Worm (Caenorhabditis elegans): ENCODE results near the gene grp-1.

Gene grp-1

DNA sequence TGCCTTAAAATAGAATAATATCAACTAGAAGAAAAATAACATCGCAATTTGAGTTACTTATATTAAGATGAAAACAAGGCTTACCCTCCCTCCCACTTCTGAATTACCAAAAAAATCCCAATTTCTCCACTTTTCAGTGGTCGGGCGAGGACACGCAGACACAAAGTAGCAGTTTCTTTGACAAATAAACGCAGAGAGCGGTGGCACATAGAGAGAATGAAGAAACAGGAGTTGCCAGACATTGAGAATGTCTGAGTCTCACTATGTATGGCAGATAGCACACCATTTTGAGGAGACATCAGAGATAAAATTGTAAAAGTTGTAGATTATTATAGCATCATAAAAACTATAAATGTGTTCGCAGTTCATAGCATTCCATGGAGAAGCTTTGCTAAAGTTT, 39.7 kb downstream of the grp-1 start:
- TF ChIP-seq ces-1 (GFP tag; optimal IDR thresholded peaks at IDR 0.05) = peak; percentile 70
- TF ChIP-seq drap-1 (GFP tag; optimal IDR thresholded peaks at IDR 0.05) = no peak
- TF ChIP-seq nhr-2 (tag; optimal IDR thresholded peaks at IDR 0.05) = peak; percentile 43
- no peak for TF ChIP-seq lin-13 (tag; optimal IDR thresholded peaks at IDR 0.05)
- peak; percentile 48 for TF ChIP-seq pha-4 (tag; optimal IDR thresholded peaks at IDR 0.05)
- TF ChIP-seq unc-62 (GFP tag; optimal IDR thresholded peaks at IDR 0.05) = peak; percentile 58
- peak; percentile 11 for TF ChIP-seq lsy-2 (tag; optimal IDR thresholded peaks at IDR 0.05)
- TF ChIP-seq unc-120 (tag; optimal IDR thresholded peaks at IDR 0.05; ENCODE audit: poor library complexity, severe bottlenecking) = peak; percentile 90

ce11 chrIII:8126978-8127377, 41.5 kb downstream of the grp-1 start:
- no peak for TF ChIP-seq ztf-11 (tag; optimal IDR thresholded peaks at IDR 0.05)
- TF ChIP-seq drap-1 (GFP tag; optimal IDR thresholded peaks at IDR 0.05) = peak; percentile 50
- TF ChIP-seq bed-3 (GFP tag; optimal IDR thresholded peaks at IDR 0.05) = no peak
- TF ChIP-seq ceh-83 (GFP tag; optimal IDR thresholded peaks at IDR 0.05) = no peak
- peak; percentile 60 for TF ChIP-seq cnd-1 (tag; optimal IDR thresholded peaks at IDR 0.05)
- TF ChIP-seq unc-120 (tag; optimal IDR thresholded peaks at IDR 0.05; ENCODE audit: poor library complexity, severe bottlenecking) = peak; percentile 25
- no peak for TF ChIP-seq elt-1 (tag; optimal IDR thresholded peaks at IDR 0.05; ENCODE audit: borderline replicate concordance, insufficient read depth)
- TF ChIP-seq zip-8 (tag; optimal IDR thresholded peaks at IDR 0.05) = no peak
- TF ChIP-seq ham-2 (GFP tag; optimal IDR thresholded peaks at IDR 0.05) = peak; percentile 48
- peak; percentile 15 for TF ChIP-seq pha-4 (tag; optimal IDR thresholded peaks at IDR 0.05)
- TF ChIP-seq M03D4.4 (tag; optimal IDR thresholded peaks at IDR 0.05) = no peak
- peak; percentile 24 for TF ChIP-seq lsy-2 (tag; optimal IDR thresholded peaks at IDR 0.05)
- TF ChIP-seq lin-32 (GFP tag; optimal IDR thresholded peaks at IDR 0.05) = no peak
- TF ChIP-seq mab-5 (tag; optimal IDR thresholded peaks at IDR 0.05) = no peak

DNA sequence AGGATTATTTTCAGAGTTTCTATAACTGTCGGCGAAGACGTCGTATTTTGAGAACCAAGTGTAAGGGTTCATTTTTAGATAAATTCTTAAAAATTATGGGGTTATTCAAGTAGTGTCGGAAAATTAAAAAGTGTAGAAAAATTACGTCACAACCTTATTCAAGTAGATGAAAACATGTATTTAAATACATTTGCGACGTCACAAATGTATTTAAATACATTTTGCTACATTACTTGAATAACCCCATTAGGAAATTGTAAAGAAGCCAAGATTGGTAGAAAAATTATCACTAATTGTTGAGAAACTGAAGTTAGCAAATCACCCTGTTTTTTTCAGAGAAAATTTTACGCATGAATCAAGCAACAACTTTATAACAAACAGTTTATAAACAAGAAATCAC, 43.7 kb downstream of the grp-1 start:
- TF ChIP-seq blmp-1 (tag; optimal IDR thresholded peaks at IDR 0.05) (no peak), sem-2 (GFP tag; optimal IDR thresholded peaks at IDR 0.05) (no peak), pha-4 (tag; optimal IDR thresholded peaks at IDR 0.05) (no peak), elt-1 (tag; optimal IDR thresholded peaks at IDR 0.05; ENCODE audit: borderline replicate concordance, insufficient read depth) (no peak), zip-8 (tag; optimal IDR thresholded peaks at IDR 0.05) (no peak), nhr-28 (tag; optimal IDR thresholded peaks at IDR 0.05) (no peak), unc-62 (GFP tag; optimal IDR thresholded peaks at IDR 0.05) (no peak), ceh-83 (GFP tag; optimal IDR thresholded peaks at IDR 0.05) (no peak), mep-1 (tag; optimal IDR thresholded peaks at IDR 0.05) (no peak), ceh-39 (tag; optimal IDR thresholded peaks at IDR 0.05) (no peak), ces-1 (GFP tag; optimal IDR thresholded peaks at IDR 0.05) (no peak), bed-3 (GFP tag; optimal IDR thresholded peaks at IDR 0.05) (no peak), ceh-43 (GFP tag; optimal IDR thresholded peaks at IDR 0.05) (no peak), elt-3 (tag; optimal IDR thresholded peaks at IDR 0.05) (no peak), ham-2 (GFP tag; optimal IDR thresholded peaks at IDR 0.05) (no peak), nhr-2 (tag; optimal IDR thresholded peaks at IDR 0.05) (no peak), nhr-237 (tag; optimal IDR thresholded peaks at IDR 0.05) (no peak), hlh-1 (tag; optimal IDR thresholded peaks at IDR 0.05) (no peak), sptf-1 (tag; optimal IDR thresholded peaks at IDR 0.05) (no peak), lsy-2 (tag; optimal IDR thresholded peaks at IDR 0.05) (no peak)

DNA sequence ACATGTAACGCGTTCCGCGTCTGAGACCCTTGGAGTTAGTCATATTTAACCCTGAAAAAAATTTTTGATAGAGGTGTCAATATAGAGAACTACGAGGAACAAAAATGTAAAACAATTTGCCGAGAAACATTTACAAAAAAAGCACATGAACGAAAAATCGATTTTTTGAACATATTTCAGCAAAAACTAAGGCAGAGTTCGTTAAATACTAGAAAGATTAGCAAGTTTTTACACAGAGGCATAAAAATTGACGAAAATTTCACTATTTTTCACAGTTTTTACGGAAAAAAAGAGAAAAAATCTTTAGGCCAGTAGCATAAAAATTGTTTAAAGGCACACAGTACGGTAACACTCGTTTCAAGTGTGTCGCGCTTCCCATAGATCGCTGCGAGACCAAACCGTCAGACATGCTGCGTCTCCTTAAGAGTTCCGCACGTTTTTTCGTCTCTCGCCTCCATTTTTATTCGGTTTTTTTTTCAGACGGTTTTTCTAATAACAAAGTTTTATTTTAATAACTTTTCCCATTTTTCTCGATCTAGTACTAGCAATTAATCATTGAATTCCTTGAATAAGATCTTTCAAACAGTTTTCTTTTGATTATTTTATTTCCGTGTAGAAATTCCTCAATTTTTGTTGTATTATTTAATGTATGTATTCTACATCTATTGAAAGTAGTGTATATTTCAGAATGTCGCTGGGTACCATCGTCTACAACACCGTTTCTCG, 44.8 kb downstream of the grp-1 start, which contains the start of the genes rpl-21 and C14B9.10:
TSS of gene rpl-21 (minus strand) at position 51 of the 726 bp plus-strand sequence.
TSS of gene C14B9.10 (plus strand) at position 676 of the 726 bp plus-strand sequence.
- TF ChIP-seq elt-3 (tag; optimal IDR thresholded peaks at IDR 0.05) = no peak
- no peak for TF ChIP-seq nhr-2 (tag; optimal IDR thresholded peaks at IDR 0.05)
- peak; percentile 65 for TF ChIP-seq ceh-39 (tag; optimal IDR thresholded peaks at IDR 0.05)
- TF ChIP-seq elt-1 (tag; optimal IDR thresholded peaks at IDR 0.05; ENCODE audit: borderline replicate concordance, insufficient read depth) = no peak
- TF ChIP-seq nhr-12 (tag; optimal IDR thresholded peaks at IDR 0.05) = no peak
- peak; percentile 91 for TF ChIP-seq mep-1 (tag; optimal IDR thresholded peaks at IDR 0.05)
- peak; percentile 22 for TF ChIP-seq unc-62 (GFP tag; optimal IDR thresholded peaks at IDR 0.05)
- TF ChIP-seq pha-4 (tag; optimal IDR thresholded peaks at IDR 0.05) = peak; percentile 83
- peak; percentile 98 for TF ChIP-seq lsy-2 (tag; optimal IDR thresholded peaks at IDR 0.05)
- TF ChIP-seq ces-1 (GFP tag; optimal IDR thresholded peaks at IDR 0.05) = peak; percentile 67
- peak; percentile 80 for TF ChIP-seq nhr-237 (tag; optimal IDR thresholded peaks at IDR 0.05)
- TF ChIP-seq zip-8 (tag; optimal IDR thresholded peaks at IDR 0.05) = no peak
- no peak for TF ChIP-seq sptf-1 (tag; optimal IDR thresholded peaks at IDR 0.05)
- TF ChIP-seq ham-2 (GFP tag; optimal IDR thresholded peaks at IDR 0.05) = no peak
- peak; percentile 25 for TF ChIP-seq hlh-1 (tag; optimal IDR thresholded peaks at IDR 0.05)
- TF ChIP-seq lin-13 (tag; optimal IDR thresholded peaks at IDR 0.05) = peak; percentile 76
- no peak for TF ChIP-seq tbx-8 (GFP tag; optimal IDR thresholded peaks at IDR 0.05)
- TF ChIP-seq mls-2 (tag; optimal IDR thresholded peaks at IDR 0.05) = no peak
- no peak for TF ChIP-seq M03D4.4 (tag; optimal IDR thresholded peaks at IDR 0.05)
